Worm (Caenorhabditis elegans): ENCODE data around the gene his-60.

The his-60 gene

DNA sequence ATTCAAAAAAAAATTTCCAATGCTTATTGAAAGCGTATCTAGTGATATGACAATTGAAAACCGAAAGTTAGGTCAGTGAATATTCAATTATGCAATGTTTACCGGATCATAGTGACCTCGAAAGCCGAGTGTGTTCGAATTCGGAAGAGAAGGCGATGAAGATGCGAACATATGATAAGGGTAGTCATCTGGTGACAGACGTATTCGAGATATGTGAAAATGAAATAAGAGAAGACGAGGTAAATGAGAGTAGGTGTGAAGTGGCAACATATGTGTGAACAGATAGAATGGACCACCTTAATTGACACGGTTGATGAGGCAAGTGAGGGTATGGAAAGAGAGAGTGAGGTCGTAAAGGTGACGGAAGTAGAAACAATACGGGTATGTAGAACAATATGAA, 32.9 kb downstream of the his-60 start:
- TF ChIP-seq nhr-84 (tag; optimal IDR thresholded peaks at IDR 0.05) (no peak), mep-1 (tag; optimal IDR thresholded peaks at IDR 0.05) (no peak), blmp-1 (tag; optimal IDR thresholded peaks at IDR 0.05) (peak; percentile 60)

DNA sequence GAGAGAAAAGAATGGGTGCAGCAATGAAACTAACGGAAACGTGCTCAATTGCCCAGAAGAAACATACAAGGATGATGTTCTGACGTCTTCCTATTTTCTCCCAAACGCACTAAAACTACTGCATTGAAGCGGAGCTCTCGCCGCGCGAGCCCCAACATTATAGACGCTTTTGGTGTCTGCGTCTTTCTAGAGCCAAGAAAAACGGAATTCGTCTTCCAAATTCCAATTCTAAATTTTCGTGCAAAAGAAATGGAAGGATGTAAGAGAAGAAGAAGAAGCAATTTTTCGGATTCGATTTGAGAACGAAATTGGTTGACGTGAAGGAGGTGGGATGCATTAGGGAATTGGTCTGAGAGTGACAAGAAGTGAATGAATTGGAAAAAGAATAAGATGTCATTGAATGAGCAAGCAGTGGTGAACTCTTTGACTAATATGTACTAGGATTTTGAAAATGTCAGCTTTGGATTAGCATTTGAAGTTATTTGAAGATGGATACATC, 34.1 kb downstream of the his-60 start:
- TF ChIP-seq ztf-11 (tag; optimal IDR thresholded peaks at IDR 0.05) (no peak), ets-5 (GFP tag; IDR thresholded peaks at IDR 0.05) (no peak), hlh-4 (tag; optimal IDR thresholded peaks at IDR 0.05) (no peak), Y116A8C.19 (tag; optimal IDR thresholded peaks at IDR 0.05; ENCODE audit: borderline replicate concordance) (no peak), ceh-82 (tag; optimal IDR thresholded peaks at IDR 0.05) (peak in 1 of 3 experiments; percentile 36), efl-3 (GFP tag; optimal IDR thresholded peaks at IDR 0.05) (no peak), ceh-8 (GFP tag; optimal IDR thresholded peaks at IDR 0.05) (peak; percentile 28), lin-15B (tag; optimal IDR thresholded peaks at IDR 0.05) (no peak), zip-4 (GFP tag; optimal IDR thresholded peaks at IDR 0.05) (no peak), fkh-10 (GFP tag; optimal IDR thresholded peaks at IDR 0.05) (peak; percentile 16), C04F5.9 (tag; optimal IDR thresholded peaks at IDR 0.05) (no peak), fkh-8 (tag; optimal IDR thresholded peaks at IDR 0.05) (peak; percentile 17), grh-1 (GFP tag; IDR thresholded peaks at IDR 0.05) (no peak), lir-3 (tag; optimal IDR thresholded peaks at IDR 0.05; ENCODE audit: poor library complexity) (no peak), hlh-17 (GFP tag; optimal IDR thresholded peaks at IDR 0.05; ENCODE audit: borderline replicate concordance) (no peak), mab-9 (GFP tag; IDR thresholded peaks at IDR 0.05) (no peak), skn-1 (tag; optimal IDR thresholded peaks at IDR 0.05) (no peak), ztf-4 (tag; optimal IDR thresholded peaks at IDR 0.05) (no peak), sup-37 (GFP tag; optimal IDR thresholded peaks at IDR 0.05) (no peak), lin-14 (GFP tag; optimal IDR thresholded peaks at IDR 0.05) (peak; percentile 74), isw-1 (GFP tag; IDR thresholded peaks at IDR 0.05) (0 out of 2 replicates have a peak, but pooled peaks have one; percentile 7), pax-3 (tag; optimal IDR thresholded peaks at IDR 0.05) (no peak)

DNA sequence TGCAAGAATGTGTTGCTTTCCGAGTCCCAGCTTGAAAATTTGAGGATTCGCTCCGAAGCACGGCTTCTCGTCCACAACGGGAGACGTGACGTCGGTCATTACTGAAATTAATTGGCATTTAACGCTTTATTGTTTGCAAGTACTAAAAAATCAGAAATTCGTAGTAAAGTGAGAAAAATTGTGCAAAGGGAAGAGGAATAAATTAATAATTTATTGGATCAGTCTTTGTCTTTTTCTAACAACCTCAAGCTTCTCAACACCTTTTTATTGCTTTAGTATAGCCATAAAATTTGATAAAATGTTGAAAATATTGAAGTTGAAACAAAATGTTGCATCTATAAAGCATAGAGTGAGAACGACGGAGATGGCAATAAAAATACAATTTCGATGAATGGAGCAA, 36.4 kb downstream of the his-60 start, which contains the start of gene tes-1:
Gene tes-1 (minus strand): TSS at position 101 of the 400 bp plus-strand sequence.
- no peak for TF ChIP-seq mef-2 (tag; optimal IDR thresholded peaks at IDR 0.05)
- no peak for TF ChIP-seq unc-98 (GFP tag; IDR thresholded peaks at IDR 0.05)
- no peak for TF ChIP-seq nhr-47 (tag; optimal IDR thresholded peaks at IDR 0.05)
- no peak for TF ChIP-seq fkh-4 (tag; optimal IDR thresholded peaks at IDR 0.05; ENCODE audit: borderline replicate concordance)

DNA sequence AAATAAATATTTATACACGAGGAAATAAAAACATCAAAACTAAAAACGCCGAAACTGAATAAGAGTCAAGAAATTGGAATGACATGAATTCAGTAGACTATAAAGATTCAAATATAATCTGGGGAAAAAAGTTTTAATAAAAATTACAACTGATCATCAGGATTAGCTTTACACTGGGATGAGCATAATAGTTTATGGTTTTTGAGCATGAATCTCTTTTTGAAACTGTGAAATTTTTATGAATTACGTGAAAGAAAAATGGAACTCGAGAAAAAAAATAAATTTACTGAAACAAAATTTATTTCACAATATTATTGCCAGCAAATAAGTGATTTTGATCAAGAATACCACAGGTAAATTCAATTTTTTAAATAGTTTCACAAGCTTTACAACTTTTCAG, 40.2 kb downstream of the his-60 start, which contains the start of gene B0496.2:
Gene B0496.2 (plus strand): TSS at position 301 of the 400 bp plus-strand sequence.
- TF ChIP-seq irx-1 (tag; optimal IDR thresholded peaks at IDR 0.05) (no peak), tlp-1 (tag; optimal IDR thresholded peaks at IDR 0.05) (no peak), lin-39 (tag; optimal IDR thresholded peaks at IDR 0.05) (no peak)

DNA sequence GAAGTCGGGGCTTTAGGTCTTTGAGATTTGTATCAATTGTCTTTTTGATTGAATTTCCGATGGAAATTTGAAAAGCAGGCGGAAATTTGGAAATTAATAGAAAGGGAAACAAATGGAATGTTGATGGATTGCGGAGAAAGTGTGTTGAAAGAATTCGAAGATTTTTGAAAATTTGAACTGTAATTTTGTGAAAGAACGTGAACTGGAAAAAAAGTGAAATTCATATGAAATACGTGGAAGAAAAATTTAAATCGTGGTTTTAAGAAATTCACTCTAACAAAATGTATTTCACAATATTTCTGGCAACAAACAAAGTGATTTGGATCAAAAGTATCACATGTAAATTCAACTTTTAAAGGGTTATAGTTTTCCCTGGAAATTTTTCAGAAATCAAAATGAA, 41.8 kb downstream of the his-60 start, which contains the start of gene B0496.1:
Gene B0496.1 (plus strand): TSS at position 301 of the 400 bp plus-strand sequence.
- TF ChIP-seq pag-3 (tag; optimal IDR thresholded peaks at IDR 0.05; ENCODE audit: borderline replicate concordance, insufficient read depth) = no peak
- TF ChIP-seq pqm-1 (tag; optimal IDR thresholded peaks at IDR 0.05) = no peak
- TF ChIP-seq fkh-10 (GFP tag; optimal IDR thresholded peaks at IDR 0.05) = no peak
- TF ChIP-seq blmp-1 (tag; optimal IDR thresholded peaks at IDR 0.05) = peak; percentile 41
